Worm (Caenorhabditis elegans) whole organism, young adult: ENCODE data around the gene srh-281.

ENCODE experiments used
- B0261.1 ChIP-seq: sonication (generic microtip); optimal IDR thresholded peaks from 2 replicates; lab custom pipeline; 2016; ENCODE audit warnings: mild to moderate bottlenecking, missing genetic modification characterization, moderate library complexity, missing compliant biosample characterization
- B0336.3 ChIP-seq: fragments of 200-800 bp; sonication (Bioruptor generic); IDR thresholded peaks from 2 replicates; pipeline ENCODE4 v1.3.6; 2022; ENCODE audit warnings: missing genetic modification characterization, missing compliant biosample characterization
- atf-7 ChIP-seq: sonication (generic microtip); optimal IDR thresholded peaks from 2 replicates; lab custom pipeline; 2017; ENCODE audit warnings: mild to moderate bottlenecking, missing genetic modification characterization, missing compliant biosample characterization
- hmg-1.2 ChIP-seq: fragments of 200-800 bp; sonication (Bioruptor generic); IDR thresholded peaks from 2 replicates; pipeline ENCODE4 v1.3.6; 2022; ENCODE audit warnings: missing genetic modification reagents, missing genetic modification characterization, missing compliant biosample characterization
- nfya-2 ChIP-seq: fragments of 200-800 bp; sonication (Bioruptor generic); IDR thresholded peaks from 2 replicates; pipeline ENCODE4 v1.3.6; 2022; ENCODE audit warnings: missing genetic modification reagents, missing genetic modification characterization, missing compliant biosample characterization
- nhr-90 ChIP-seq: sonication (generic microtip); optimal IDR thresholded peaks from 2 replicates; lab custom pipeline; 2016; ENCODE audit warnings: missing genotype, mild to moderate bottlenecking, missing genetic modification characterization, missing compliant biosample characterization
- snpc-4 ChIP-seq, 5 experiments: fragments of 150-350 bp in 1 of 5; sonication (generic microtip) in 4 of 5; optimal IDR thresholded peaks; 2 replicates each; lab custom pipeline; 2014 to 2018; ENCODE audit warnings: missing genetic modification characterization in 5 of 5, missing biosample characterization in 3 of 5, antibody characterized with exemption in 2 of 5, mild to moderate bottlenecking in 2 of 5, missing compliant biosample characterization in 2 of 5, missing genotype in 2 of 5, moderate library complexity in 2 of 5, missing genetic modification reagents in 1 of 5
- sptf-2 ChIP-seq: fragments of 200-800 bp; sonication (Bioruptor generic); optimal IDR thresholded peaks from 2 replicates; lab custom pipeline; 2018; ENCODE audit warnings: mild to moderate bottlenecking, missing genetic modification characterization, missing compliant biosample characterization
- tbx-9 ChIP-seq: sonication (generic microtip); optimal IDR thresholded peaks from 2 replicates; lab custom pipeline; 2016; ENCODE audit warnings: borderline replicate concordance, missing genetic modification characterization, inconsistent platforms, missing compliant biosample characterization
- ztf-18 ChIP-seq: sonication (generic microtip); optimal IDR thresholded peaks from 2 replicates; lab custom pipeline; 2016; ENCODE audit warnings: missing genotype, mild to moderate bottlenecking, missing genetic modification characterization, missing compliant biosample characterization
- ztf-3 ChIP-seq: fragments of 200-800 bp; sonication (Bioruptor generic); optimal IDR thresholded peaks from 2 replicates; lab custom pipeline; 2018; ENCODE audit warnings: mild to moderate bottlenecking, missing genetic modification characterization, missing compliant biosample characterization

- TF ChIP-seq B0261.1 (tag; lab: Kevin White, UChicago): no peak
- no peak for TF ChIP-seq ztf-3 (GFP tag; lab: Kevin White, UChicago)
- TF ChIP-seq B0336.3: no peak
- TF ChIP-seq atf-7 (tag; lab: Kevin White, UChicago): no peak
- TF ChIP-seq nfya-2 (GFP tag; lab: Robert Waterston, UW): no peak
- TF ChIP-seq hmg-1.2 (GFP tag; lab: Robert Waterston, UW): no peak
- no peak for TF ChIP-seq snpc-4 (GFP tag; optimal IDR thresholded peaks at IDR 0.05; lab: Kevin White, UChicago)
- TF ChIP-seq snpc-4 (tag; optimal IDR thresholded peaks at IDR 0.05; lab: Kevin White, UChicago): no peak
- no peak for TF ChIP-seq sptf-2 (GFP tag; lab: Kevin White, UChicago)
- no peak for TF ChIP-seq nhr-90 (tag; lab: Kevin White, UChicago)
- TF ChIP-seq tbx-9 (tag; lab: Kevin White, UChicago): no peak
- no peak for TF ChIP-seq ztf-18 (tag; lab: Kevin White, UChicago)
Measured at ce11 chrV:16143066-16143581, 47.5 kb upstream of the srh-281 start, which contains the start of gene fbxa-88.
